Worm (Caenorhabditis elegans) whole organism, L4 larva: ENCODE measurements around the gene dmsr-15.
A peak's percentile ranks its signal among the peaks of the same experiment; 100 is the strongest.

Source experiments
- D1046.2 ChIP-seq: fragments of 200-800 bp; sonication (Bioruptor generic); IDR thresholded peaks from 2 replicates; pipeline ENCODE4 v1.3.6; 2022; ENCODE audit warnings: missing genetic modification characterization, missing compliant biosample characterization
- F10B5.3 ChIP-seq: sonication (generic microtip); optimal IDR thresholded peaks from 2 replicates; lab custom pipeline; 2016; ENCODE audit warnings: mild to moderate bottlenecking, missing genetic modification characterization, missing compliant biosample characterization
- F49E8.2 ChIP-seq: sonication (generic microtip); optimal IDR thresholded peaks from 2 replicates; lab custom pipeline; 2016; ENCODE audit warnings: missing compliant biosample characterization, mild to moderate bottlenecking, missing genetic modification characterization, borderline replicate concordance
- R02D3.7 ChIP-seq: fragments of 150-350 bp; sonication (generic microtip); optimal IDR thresholded peaks from 3 replicates; lab custom pipeline; 2014; ENCODE audit warnings: missing biosample characterization, missing genetic modification characterization
- T20F7.1 ChIP-seq: fragments of 200-800 bp; sonication (Bioruptor generic); optimal IDR thresholded peaks from 2 replicates; lab custom pipeline; 2018; ENCODE audit warnings: mild to moderate bottlenecking, missing genetic modification characterization, missing compliant biosample characterization
- Y48G9A.11 ChIP-seq: fragments of 200-800 bp; sonication (Bioruptor generic); IDR thresholded peaks from 2 replicates; pipeline ENCODE4 v1.3.6; 2022; ENCODE audit warnings: missing genetic modification reagents, missing genetic modification characterization, missing compliant biosample characterization
- ceh-20 ChIP-seq: fragments of 200-800 bp; sonication (Bioruptor generic); IDR thresholded peaks from 2 replicates; pipeline ENCODE4 v1.3.6; 2022; ENCODE audit warnings: missing genetic modification reagents, missing genetic modification characterization, missing compliant biosample characterization
- ceh-28 ChIP-seq: fragments of 150-350 bp; optimal IDR thresholded peaks from 2 replicates; lab custom pipeline; 2014; ENCODE audit warnings: missing biosample characterization, missing genetic modification reagents, missing genetic modification characterization
- daf-16 ChIP-seq, 3 experiments: sonication (generic microtip); optimal IDR thresholded peaks; 2 replicates each; lab custom pipeline; 2016 to 2017; ENCODE audit warnings: missing genetic modification characterization in 3 of 3, missing genetic modification reagents in 3 of 3, mild to moderate bottlenecking in 2 of 3, missing compliant biosample characterization in 2 of 3, missing biosample characterization in 1 of 3, moderate library complexity in 1 of 3
- dpl-1 ChIP-seq: fragments of 150-350 bp; optimal IDR thresholded peaks from 2 replicates; lab custom pipeline; 2014; ENCODE audit warnings: missing biosample characterization, missing genetic modification reagents, missing genetic modification characterization
- duxl-1 ChIP-seq: sonication (generic microtip); optimal IDR thresholded peaks from 2 replicates; lab custom pipeline; 2016; ENCODE audit warnings: mild to moderate bottlenecking, missing genetic modification characterization, moderate library complexity, missing compliant biosample characterization; ENCODE audit not compliant: poor library complexity
- egl-27 ChIP-seq: sonication (generic microtip); optimal IDR thresholded peaks from 3 replicates; lab custom pipeline; 2017; ENCODE audit warnings: missing biosample characterization, missing genetic modification reagents, missing genetic modification characterization
- fos-1 ChIP-seq: fragments of 150-350 bp; optimal IDR thresholded peaks from 2 replicates; lab custom pipeline; 2014; ENCODE audit warnings: missing biosample characterization, missing genetic modification characterization
- hlh-11 ChIP-seq: fragments of 200-800 bp; sonication (Bioruptor generic); optimal IDR thresholded peaks from 2 replicates; lab custom pipeline; 2018; ENCODE audit warnings: mild to moderate bottlenecking, missing genetic modification characterization, missing compliant biosample characterization
- hmg-1.1 ChIP-seq: fragments of 200-800 bp; sonication (Bioruptor generic); IDR thresholded peaks from 2 replicates; pipeline ENCODE4 v1.3.6; 2022; ENCODE audit warnings: missing genetic modification reagents, missing genetic modification characterization, missing compliant biosample characterization
- jun-1 ChIP-seq: fragments of 150-350 bp; optimal IDR thresholded peaks from 2 replicates; lab custom pipeline; 2014; ENCODE audit warnings: missing biosample characterization, missing genetic modification reagents, missing genetic modification characterization
- lin-1 ChIP-seq: fragments of 200-800 bp; sonication (Bioruptor generic); IDR thresholded peaks from 2 replicates; pipeline ENCODE4 v1.3.6; 2022; ENCODE audit warnings: missing genetic modification reagents, missing genetic modification characterization, missing compliant biosample characterization
- lin-13 ChIP-seq: fragments of 150-350 bp; optimal IDR thresholded peaks from 2 replicates; lab custom pipeline; 2014; ENCODE audit warnings: missing biosample characterization, missing genetic modification reagents, missing genetic modification characterization
- lin-29 ChIP-seq: fragments of 200-800 bp; sonication (Bioruptor generic); IDR thresholded peaks from 2 replicates; pipeline ENCODE4 v1.3.6; 2022; ENCODE audit warnings: missing genetic modification reagents, missing genetic modification characterization, missing compliant biosample characterization
- mdt-29 ChIP-seq: fragments of 200-800 bp; sonication (Bioruptor generic); IDR thresholded peaks from 2 replicates; pipeline ENCODE4 v1.3.6; 2022; ENCODE audit warnings: missing genetic modification reagents, missing genetic modification characterization, missing compliant biosample characterization
- mes-2 ChIP-seq: sonication (generic microtip); optimal IDR thresholded peaks from 2 replicates; lab custom pipeline; 2016; ENCODE audit warnings: missing genotype, mild to moderate bottlenecking, missing genetic modification characterization, missing compliant biosample characterization; ENCODE audit not compliant: poor library complexity, severe bottlenecking
- mxl-2 ChIP-seq: fragments of 200-800 bp; sonication (Bioruptor generic); conservative IDR thresholded peaks from 2 replicates; pipeline ENCODE4 v1.3.6; 2022; ENCODE audit warnings: missing genetic modification reagents, missing genetic modification characterization, missing compliant biosample characterization
- nhr-10 ChIP-seq: fragments of 150-350 bp; optimal IDR thresholded peaks from 2 replicates; lab custom pipeline; 2014; ENCODE audit warnings: missing biosample characterization, missing genetic modification characterization
- nhr-25 ChIP-seq: sonication (generic microtip); optimal IDR thresholded peaks from 2 replicates; lab custom pipeline; 2017; ENCODE audit warnings: missing genetic modification characterization, mild to moderate bottlenecking, missing compliant biosample characterization, antibody characterized with exemption, moderate library complexity, borderline replicate concordance; ENCODE audit not compliant: insufficient read depth
- nhr-28 ChIP-seq: fragments of 150-350 bp; optimal IDR thresholded peaks from 2 replicates; lab custom pipeline; 2014; ENCODE audit warnings: missing biosample characterization, missing genetic modification characterization
- set-16 ChIP-seq: fragments of 200-800 bp; sonication (Bioruptor generic); IDR thresholded peaks from 2 replicates; pipeline ENCODE4 v1.3.6; 2022; ENCODE audit warnings: missing genetic modification reagents, missing genetic modification characterization, missing compliant biosample characterization
- skn-1 ChIP-seq: fragments of 150-350 bp; optimal IDR thresholded peaks from 2 replicates; lab custom pipeline; 2014; ENCODE audit warnings: missing biosample characterization, missing genetic modification characterization
- spr-3 ChIP-seq: fragments of 200-800 bp; sonication (Bioruptor generic); optimal IDR thresholded peaks from 2 replicates; lab custom pipeline; 2018; ENCODE audit warnings: mild to moderate bottlenecking, missing genetic modification characterization, missing compliant biosample characterization
- vab-7 ChIP-seq: fragments of 200-800 bp; sonication (Bioruptor generic); IDR thresholded peaks from 2 replicates; pipeline ENCODE4 v1.3.6; 2022; ENCODE audit warnings: missing genetic modification reagents, missing genetic modification characterization, missing compliant biosample characterization
- zfp-2 ChIP-seq: sonication (generic microtip); optimal IDR thresholded peaks from 2 replicates; lab custom pipeline; 2016; ENCODE audit warnings: mild to moderate bottlenecking, missing genetic modification characterization, missing compliant biosample characterization
- zfp-3 ChIP-seq: fragments of 200-800 bp; sonication (Bioruptor generic); conservative IDR thresholded peaks from 2 replicates; pipeline ENCODE4 v1.3.6; 2022; ENCODE audit warnings: missing genetic modification reagents, missing genetic modification characterization, missing compliant biosample characterization
- zip-11 ChIP-seq: fragments of 200-800 bp; sonication (Bioruptor generic); IDR thresholded peaks from 2 replicates; pipeline ENCODE4 v1.3.6; 2022; ENCODE audit warnings: missing genetic modification characterization, missing compliant biosample characterization
- zip-2 ChIP-seq: fragments of 150-350 bp; optimal IDR thresholded peaks from 2 replicates; lab custom pipeline; 2014; ENCODE audit warnings: missing biosample characterization, missing genetic modification characterization

Gene dmsr-15

ce11 chrV:6839008-6839407, 10.3 kb upstream of the dmsr-15 start, which contains the start of gene hpo-8 (continued):
- no peak for TF ChIP-seq duxl-1 (tag; lab: Kevin White, UChicago)
- TF ChIP-seq nhr-25 (tag; lab: Kevin White, UChicago) = no peak
- no peak for TF ChIP-seq zfp-2 (tag; lab: Kevin White, UChicago)
- no peak for TF ChIP-seq ceh-20 (GFP tag; lab: Robert Waterston, UW)
- TF ChIP-seq daf-16 (GFP tag; optimal IDR thresholded peaks at IDR 0.05; lab: Kevin White, UChicago) = no peak
- peak; percentile 7 for TF ChIP-seq daf-16 (tag; optimal IDR thresholded peaks at IDR 0.05; lab: Kevin White, UChicago)
- no peak for TF ChIP-seq skn-1 (tag; lab: Kevin White, UChicago)
- no peak for TF ChIP-seq mdt-29
- peak; percentile 56 for TF ChIP-seq nhr-28 (tag; lab: Kevin White, UChicago)
- no peak for TF ChIP-seq lin-1

DNA sequence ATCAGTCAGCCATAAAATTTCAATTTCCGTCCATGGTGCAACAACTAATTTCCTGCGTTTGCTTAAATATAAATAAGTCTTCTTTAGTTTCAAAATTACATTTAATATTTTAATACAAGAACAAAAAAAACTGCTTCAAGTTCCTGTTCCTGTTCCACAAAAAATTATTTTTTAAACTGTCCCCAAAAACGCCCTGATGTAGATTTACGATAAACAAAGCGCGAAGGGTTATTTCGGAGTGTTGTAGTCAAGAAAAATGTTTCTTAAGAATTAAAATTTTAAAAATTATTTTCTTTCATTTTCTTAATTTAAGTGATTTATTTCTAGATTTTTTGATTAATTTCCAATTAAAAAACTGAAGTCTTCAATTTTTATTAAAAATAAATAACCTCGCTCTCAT, 9.9 kb upstream of the dmsr-15 start, which contains the start of gene T15B7.15:
Gene T15B7.15, minus strand, starts transcription at position 67 of the 400 bp plus-strand sequence.
- TF ChIP-seq mes-2 (tag; lab: Kevin White, UChicago) (peak; percentile 58), dpl-1 (GFP tag; lab: Kevin White, UChicago) (peak; percentile 77), F49E8.2 (no peak), T20F7.1 (GFP tag; lab: Kevin White, UChicago) (peak; percentile 94), skn-1 (tag; lab: Kevin White, UChicago) (no peak), Y48G9A.11 (GFP tag; lab: Robert Waterston, UW) (peak; percentile 92), R02D3.7 (tag; lab: Kevin White, UChicago) (peak; percentile 85), zfp-3 (GFP tag; lab: Robert Waterston, UW) (no peak)
- TF ChIP-seq, all 104 proteins: peak for 5

DNA sequence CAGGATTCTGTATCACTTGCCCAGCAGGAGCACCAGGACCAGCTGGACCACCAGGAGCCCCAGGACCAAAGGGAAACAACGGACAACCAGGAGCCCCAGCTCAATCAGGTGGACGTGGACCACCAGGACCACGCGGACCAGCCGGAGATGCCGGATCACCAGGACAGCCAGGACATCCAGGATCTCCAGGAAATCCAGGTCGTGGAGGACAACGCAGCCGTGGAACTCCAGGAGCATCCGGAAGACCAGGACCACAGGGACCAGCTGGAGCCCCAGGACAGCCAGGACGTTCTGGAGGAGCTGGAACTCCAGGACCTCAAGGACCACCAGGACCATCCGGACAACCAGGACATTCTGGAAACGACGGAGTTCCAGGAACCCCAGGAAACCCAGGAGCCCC, 7.3 kb upstream of the dmsr-15 start:
- no peak for TF ChIP-seq egl-27
- peak; percentile 95 for TF ChIP-seq set-16 (GFP tag; lab: Robert Waterston, UW)
- TF ChIP-seq daf-16 (GFP tag; optimal IDR thresholded peaks at IDR 0.05; lab: Kevin White, UChicago) = no peak
- no peak for TF ChIP-seq daf-16 (tag; optimal IDR thresholded peaks at IDR 0.05; lab: Kevin White, UChicago)

DNA sequence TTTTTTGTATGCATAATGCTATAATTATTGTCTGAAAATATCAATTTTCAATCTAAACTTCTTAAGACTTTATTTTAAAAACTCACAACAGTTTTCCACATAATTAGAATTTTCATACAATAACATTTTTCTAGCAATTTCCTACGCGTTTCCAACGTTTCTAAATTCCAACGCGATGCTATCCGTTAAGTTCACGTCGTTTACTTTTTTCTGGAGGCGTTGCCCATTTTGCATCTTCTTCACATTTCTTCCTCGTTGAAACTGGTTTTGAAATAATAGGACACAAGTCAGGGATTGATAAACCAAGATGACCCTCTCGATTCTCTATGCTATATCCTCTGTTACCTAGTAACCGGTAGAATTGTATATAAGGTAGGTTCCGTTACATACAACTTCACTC, 6.6 kb upstream of the dmsr-15 start, which contains the start of the genes T15B7.14 and col-143:
Gene T15B7.14, minus strand, starts transcription at position 101 of the 400 bp plus-strand sequence.
Gene col-143, plus strand, starts transcription at position 394 of the 400 bp plus-strand sequence.
- no peak for TF ChIP-seq duxl-1 (tag; lab: Kevin White, UChicago)
- no peak for TF ChIP-seq mxl-2 (GFP tag; lab: Robert Waterston, UW)
- TF ChIP-seq hmg-1.1 (GFP tag; lab: Robert Waterston, UW) = no peak
- TF ChIP-seq fos-1 (tag; lab: Kevin White, UChicago) = no peak
- no peak for TF ChIP-seq zip-11 (GFP tag; lab: Robert Waterston, UW)
- no peak for TF ChIP-seq lin-29 (GFP tag; lab: Robert Waterston, UW)
- TF ChIP-seq nhr-10 (tag; lab: Kevin White, UChicago) = no peak
- no peak for TF ChIP-seq ceh-28 (tag; lab: Kevin White, UChicago)
- TF ChIP-seq hlh-11 (tag; lab: Kevin White, UChicago) = no peak

DNA sequence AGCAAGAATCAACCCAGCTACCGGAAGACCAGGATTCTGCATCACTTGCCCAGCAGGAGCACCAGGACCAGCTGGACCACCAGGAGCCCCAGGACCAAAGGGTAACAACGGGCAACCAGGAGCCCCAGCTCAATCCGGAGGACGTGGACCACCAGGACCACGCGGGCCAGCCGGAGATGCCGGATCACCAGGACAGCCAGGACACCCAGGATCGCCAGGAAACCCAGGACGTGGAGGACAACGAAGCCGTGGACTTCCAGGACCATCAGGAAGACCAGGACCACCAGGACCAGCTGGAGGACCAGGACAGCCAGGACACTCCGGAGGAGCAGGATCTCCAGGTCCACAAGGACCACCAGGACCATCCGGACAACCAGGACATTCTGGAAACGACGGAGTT, 2.9 kb upstream of the dmsr-15 start:
- TF ChIP-seq set-16 (GFP tag; lab: Robert Waterston, UW) = peak; percentile 97
- TF ChIP-seq jun-1 (tag; lab: Kevin White, UChicago) = no peak
- 0 out of 2 replicates have a peak, but pooled peaks have one; percentile 27 for TF ChIP-seq D1046.2 (GFP tag; lab: Robert Waterston, UW)
- TF ChIP-seq F10B5.3 (tag; lab: Kevin White, UChicago) = no peak
- no peak for TF ChIP-seq spr-3 (GFP tag; lab: Kevin White, UChicago)
- no peak for TF ChIP-seq ceh-20 (GFP tag; lab: Robert Waterston, UW)
- TF ChIP-seq lin-13 (GFP tag; lab: Kevin White, UChicago) = no peak
- TF ChIP-seq hmg-1.1 (GFP tag; lab: Robert Waterston, UW) = no peak
- no peak for TF ChIP-seq mdt-29
- no peak for TF ChIP-seq zip-2
- 0 out of 2 replicates have a peak, but pooled peaks have one; percentile 5 for TF ChIP-seq vab-7 (GFP tag; lab: Robert Waterston, UW)
